Fruit fly (Drosophila melanogaster): Measurements from ENCODE around the gene Jupiter.

dm6 chr3R:11665508-11665907 is 45.8 kb upstream of the Jupiter start:
- TF ChIP-seq Mnt (GFP tag; optimal IDR thresholded peaks at IDR 0.05) (no peak), ovo (GFP tag; optimal IDR thresholded peaks at IDR 0.05) (no peak), CG7101 (tag; optimal IDR thresholded peaks at IDR 0.05) (no peak), pad (GFP tag; optimal IDR thresholded peaks at IDR 0.05) (no peak)
